Fruit fly (Drosophila melanogaster): ENCODE measurements around the gene CG32006.

The CG32006 gene

dm6 chr4:180780-181179 lies 30.2 kb downstream of the CG32006 start:
- peak; percentile 3 for TF ChIP-seq CG2120 (GFP tag; optimal IDR thresholded peaks at IDR 0.05)
- TF ChIP-seq seq (GFP tag; IDR thresholded peaks at IDR 0.05) = 0 out of 2 replicates have a peak, but pooled peaks have one; percentile 8
- no peak for TF ChIP-seq unc-4 (GFP tag; IDR thresholded peaks at IDR 0.05; ENCODE audit: partially characterized antibody)
- TF ChIP-seq fd96Cb (tag; optimal IDR thresholded peaks at IDR 0.05) = no peak
- no peak for TF ChIP-seq CG1792 (GFP tag; optimal IDR thresholded peaks at IDR 0.05)
- TF ChIP-seq CG1233 (GFP tag; optimal IDR thresholded peaks at IDR 0.05) = no peak
- TF ChIP-seq dimm (GFP tag; IDR thresholded peaks at IDR 0.05) = no peak
- TF ChIP-seq mirr (GFP tag; optimal IDR thresholded peaks at IDR 0.05) = no peak
- no peak for TF ChIP-seq CG10321 (GFP tag; IDR thresholded peaks at IDR 0.05)
- peak in 1 of 2 experiments; percentile 16 for TF ChIP-seq Eip74EF (GFP tag; optimal IDR thresholded peaks at IDR 0.05)
- TF ChIP-seq kay (GFP tag; optimal IDR thresholded peaks at IDR 0.05) = peak; percentile 7
- no peak for TF ChIP-seq CG4404 (GFP tag; IDR thresholded peaks at IDR 0.05)
- no peak for TF ChIP-seq CG10209 (GFP tag; optimal IDR thresholded peaks at IDR 0.05)
- TF ChIP-seq CG30020 (tag; optimal IDR thresholded peaks at IDR 0.05) = peak; percentile 95
- no peak for TF ChIP-seq CG14014 (GFP tag; IDR thresholded peaks at IDR 0.05)
- no peak for TF ChIP-seq sd (tag; optimal IDR thresholded peaks at IDR 0.05)
- TF ChIP-seq Ets97D (GFP tag; optimal IDR thresholded peaks at IDR 0.05) = peak; percentile 33
- TF ChIP-seq Ets65A (GFP tag) = peak; percentile 93
- no peak for TF ChIP-seq psq (GFP tag; optimal IDR thresholded peaks at IDR 0.05)
- TF ChIP-seq GATAe (GFP tag; conservative IDR thresholded peaks at IDR 0.05) = no peak
- TF ChIP-seq Med (GFP tag) = peak; percentile 80
- TF ChIP-seq odd (GFP tag; optimal IDR thresholded peaks at IDR 0.05) = no peak
- peak; percentile 59 for TF ChIP-seq CG1603 (tag; optimal IDR thresholded peaks at IDR 0.05)
- TF ChIP-seq Sry-δ (GFP tag; optimal IDR thresholded peaks at IDR 0.05) = peak; percentile 7
- TF ChIP-seq CG17802 (tag; optimal IDR thresholded peaks at IDR 0.05) = peak; percentile 92
- no peak for TF ChIP-seq Dref (GFP tag; IDR thresholded peaks at IDR 0.05)
- TF ChIP-seq TFAM (GFP tag; optimal IDR thresholded peaks at IDR 0.05) = no peak
- no peak for TF ChIP-seq CG17361 (GFP tag; IDR thresholded peaks at IDR 0.05)
- TF ChIP-seq Sry-β (GFP tag; optimal IDR thresholded peaks at IDR 0.05) = no peak
- no peak for TF ChIP-seq CG18262 (tag; optimal IDR thresholded peaks at IDR 0.05)
- no peak for TF ChIP-seq da (GFP tag; optimal IDR thresholded peaks at IDR 0.05)
- TF ChIP-seq vfl (GFP tag; optimal IDR thresholded peaks at IDR 0.05) = no peak
- TF ChIP-seq CG7357 (GFP tag; IDR thresholded peaks at IDR 0.05) = peak; percentile 90
- no peak for TF ChIP-seq CG33557 (GFP tag; optimal IDR thresholded peaks at IDR 0.05)
- TF ChIP-seq kni (GFP tag; optimal IDR thresholded peaks at IDR 0.05) = no peak
- peak; percentile 25 for TF ChIP-seq phol (tag; optimal IDR thresholded peaks at IDR 0.05)
- TF ChIP-seq ftz-f1 (GFP tag; optimal IDR thresholded peaks at IDR 0.05) = no peak
- TF ChIP-seq Atf-2 (GFP tag; optimal IDR thresholded peaks at IDR 0.05) = no peak
- TF ChIP-seq CG4730 (GFP tag; IDR thresholded peaks at IDR 0.05) = no peak
- TF ChIP-seq ERR (GFP tag; optimal IDR thresholded peaks at IDR 0.05) = no peak
- no peak for TF ChIP-seq Dad (GFP tag; optimal IDR thresholded peaks at IDR 0.05)
- no peak for TF ChIP-seq tx (GFP tag; optimal IDR thresholded peaks at IDR 0.05)
- no peak for TF ChIP-seq CG16815 (GFP tag; optimal IDR thresholded peaks at IDR 0.05)
- no peak for TF ChIP-seq pnt (GFP tag; optimal IDR thresholded peaks at IDR 0.05)
- no peak for TF ChIP-seq NC2α (GFP tag; optimal IDR thresholded peaks at IDR 0.05)
- TF ChIP-seq CG7963 (GFP tag; IDR thresholded peaks at IDR 0.05; ENCODE audit: partially characterized antibody) = no peak
- no peak for TF ChIP-seq CG6654 (GFP tag; optimal IDR thresholded peaks at IDR 0.05)
- peak; percentile 15 for TF ChIP-seq pzg (GFP tag; optimal IDR thresholded peaks at IDR 0.05)
- peak; percentile 5 for TF ChIP-seq gem (tag; optimal IDR thresholded peaks at IDR 0.05)
- no peak for TF ChIP-seq HHEX (GFP tag; optimal IDR thresholded peaks at IDR 0.05)
- no peak for TF ChIP-seq CG12219 (GFP tag; optimal IDR thresholded peaks at IDR 0.05)
- TF ChIP-seq CG7839 (tag; optimal IDR thresholded peaks at IDR 0.05) = no peak

Data from whole organism, embryonic.